Worm (Caenorhabditis elegans) whole organism, mixed stage, embryonic: ENCODE measurements around the gene txt-5.

Experiments used
- M03D4.4 ChIP-seq: sonication (generic microtip); optimal IDR thresholded peaks from 2 replicates; lab custom pipeline; 2017; ENCODE audit warnings: mild to moderate bottlenecking, missing genetic modification characterization, missing compliant biosample characterization
- bed-3 ChIP-seq: fragments of 200-800 bp; sonication (Bioruptor generic); optimal IDR thresholded peaks from 3 replicates; lab custom pipeline; 2018; ENCODE audit warnings: mild to moderate bottlenecking, missing genetic modification characterization, moderate library complexity, missing compliant biosample characterization
- ceh-39 ChIP-seq: fragments of 150-350 bp; optimal IDR thresholded peaks from 2 replicates; lab custom pipeline; 2014; ENCODE audit warnings: missing biosample characterization, missing genetic modification characterization
- ceh-43 ChIP-seq: fragments of 200-800 bp; sonication (Bioruptor generic); optimal IDR thresholded peaks from 2 replicates; lab custom pipeline; 2018; ENCODE audit warnings: mild to moderate bottlenecking, missing genetic modification characterization, moderate library complexity, missing compliant biosample characterization
- ceh-83 ChIP-seq: fragments of 200-800 bp; sonication (Bioruptor generic); optimal IDR thresholded peaks from 2 replicates; lab custom pipeline; 2018; ENCODE audit warnings: mild to moderate bottlenecking, missing genetic modification characterization, missing compliant biosample characterization
- ces-1 ChIP-seq: fragments of 150-350 bp; optimal IDR thresholded peaks from 2 replicates; lab custom pipeline; 2014; ENCODE audit warnings: missing biosample characterization, missing genetic modification reagents, missing genetic modification characterization
- cnd-1 ChIP-seq: fragments of 200-800 bp; sonication (Bioruptor generic); optimal IDR thresholded peaks from 2 replicates; lab custom pipeline; 2018; ENCODE audit warnings: mild to moderate bottlenecking, missing genetic modification characterization, missing compliant biosample characterization
- drap-1 ChIP-seq: fragments of 200-800 bp; sonication (Bioruptor generic); optimal IDR thresholded peaks from 3 replicates; lab custom pipeline; 2018; ENCODE audit warnings: mild to moderate bottlenecking, missing genetic modification characterization, missing compliant biosample characterization
- elt-1 ChIP-seq: sonication (generic microtip); optimal IDR thresholded peaks from 2 replicates; lab custom pipeline; 2017; ENCODE audit warnings: missing genetic modification characterization, mild to moderate bottlenecking, missing compliant biosample characterization, antibody characterized with exemption, moderate library complexity, borderline replicate concordance; ENCODE audit not compliant: insufficient read depth
- elt-3 ChIP-seq: fragments of 150-350 bp; optimal IDR thresholded peaks from 2 replicates; lab custom pipeline; 2014; ENCODE audit warnings: missing biosample characterization, missing genetic modification characterization
- ham-2 ChIP-seq: fragments of 200-800 bp; sonication (Bioruptor generic); optimal IDR thresholded peaks from 2 replicates; lab custom pipeline; 2018; ENCODE audit warnings: mild to moderate bottlenecking, missing genetic modification characterization, missing compliant biosample characterization
- hlh-1 ChIP-seq: fragments of 150-350 bp; optimal IDR thresholded peaks from 2 replicates; lab custom pipeline; 2014; ENCODE audit warnings: missing biosample characterization, missing genetic modification reagents, missing genetic modification characterization
- lin-13 ChIP-seq: fragments of 150-350 bp; optimal IDR thresholded peaks from 2 replicates; lab custom pipeline; 2014; ENCODE audit warnings: missing biosample characterization, missing genetic modification characterization
- lin-32 ChIP-seq: fragments of 200-800 bp; sonication (Bioruptor generic); optimal IDR thresholded peaks from 2 replicates; lab custom pipeline; 2018; ENCODE audit warnings: mild to moderate bottlenecking, missing genetic modification characterization, missing compliant biosample characterization
- lsy-2 ChIP-seq: fragments of 150-350 bp; optimal IDR thresholded peaks from 2 replicates; lab custom pipeline; 2014; ENCODE audit warnings: missing biosample characterization, missing genetic modification characterization
- mls-2 ChIP-seq: sonication (generic microtip); optimal IDR thresholded peaks from 2 replicates; lab custom pipeline; 2016; ENCODE audit warnings: mild to moderate bottlenecking, missing genetic modification characterization, moderate library complexity, missing compliant biosample characterization
- nhr-12 ChIP-seq: fragments of 150-350 bp; optimal IDR thresholded peaks from 2 replicates; lab custom pipeline; 2014; ENCODE audit warnings: missing biosample characterization, missing genetic modification characterization
- nhr-237 ChIP-seq: fragments of 150-350 bp; optimal IDR thresholded peaks from 2 replicates; lab custom pipeline; 2014; ENCODE audit warnings: missing biosample characterization, missing genetic modification characterization
- nhr-28 ChIP-seq: fragments of 150-350 bp; optimal IDR thresholded peaks from 2 replicates; lab custom pipeline; 2014; ENCODE audit warnings: missing biosample characterization, missing genetic modification characterization
- pha-4 ChIP-seq: fragments of 150-350 bp; optimal IDR thresholded peaks from 2 replicates; lab custom pipeline; 2018; ENCODE audit warnings: missing biosample characterization, missing genetic modification reagents, missing genetic modification characterization
- sem-2 ChIP-seq: fragments of 200-800 bp; sonication (Bioruptor generic); optimal IDR thresholded peaks from 2 replicates; lab custom pipeline; 2018; ENCODE audit warnings: mild to moderate bottlenecking, missing genetic modification characterization, missing compliant biosample characterization
- snpc-4 ChIP-seq: fragments of 150-350 bp; optimal IDR thresholded peaks from 2 replicates; lab custom pipeline; 2014; ENCODE audit warnings: missing biosample characterization, missing genetic modification characterization
- sptf-1 ChIP-seq: sonication (generic microtip); optimal IDR thresholded peaks from 2 replicates; lab custom pipeline; 2017; ENCODE audit warnings: mild to moderate bottlenecking, missing genetic modification characterization, moderate library complexity, missing compliant biosample characterization
- tbx-8 ChIP-seq: fragments of 200-800 bp; sonication (Bioruptor generic); optimal IDR thresholded peaks from 2 replicates; lab custom pipeline; 2018; ENCODE audit warnings: mild to moderate bottlenecking, missing genetic modification characterization, moderate library complexity, missing compliant biosample characterization
- unc-120 ChIP-seq: sonication (generic microtip); optimal IDR thresholded peaks from 2 replicates; lab custom pipeline; 2017; ENCODE audit warnings: missing genetic modification characterization, missing compliant biosample characterization; ENCODE audit not compliant: poor library complexity, severe bottlenecking
- unc-39 ChIP-seq: fragments of 150-350 bp; optimal IDR thresholded peaks from 2 replicates; lab custom pipeline; 2014; ENCODE audit warnings: missing biosample characterization, missing genetic modification characterization
- unc-62 ChIP-seq: fragments of 150-350 bp; optimal IDR thresholded peaks from 2 replicates; lab custom pipeline; 2014; ENCODE audit warnings: missing biosample characterization, missing genetic modification reagents, missing genetic modification characterization
- zip-8 ChIP-seq: fragments of 150-350 bp; optimal IDR thresholded peaks from 2 replicates; lab custom pipeline; 2014; ENCODE audit warnings: missing biosample characterization, missing genetic modification characterization
- ztf-11 ChIP-seq: fragments of 150-350 bp; optimal IDR thresholded peaks from 2 replicates; lab custom pipeline; 2014; ENCODE audit warnings: missing biosample characterization, missing genetic modification characterization

Gene txt-5

DNA sequence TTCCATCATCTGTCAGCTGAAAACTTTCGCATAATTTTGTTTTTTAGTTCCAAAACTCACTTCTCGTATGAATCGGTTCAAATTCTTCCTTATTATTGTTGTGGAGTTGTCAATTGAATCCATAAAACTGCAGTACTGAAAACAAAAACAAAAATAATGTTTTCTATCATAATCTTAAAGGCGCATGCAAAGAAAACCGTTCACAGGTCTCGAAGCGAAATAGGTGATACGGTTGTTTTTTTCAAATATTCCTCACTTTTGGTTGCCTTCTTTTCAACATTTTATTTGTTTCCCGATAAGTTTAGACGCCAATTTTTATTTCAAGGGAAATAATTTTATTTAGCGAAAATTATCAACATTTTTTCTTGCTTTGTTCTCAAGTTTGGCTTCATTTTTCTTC, 33.4 kb downstream of the txt-5 start:
- TF ChIP-seq nhr-237 (no peak), ztf-11 (tag; lab: Kevin White, UChicago) (no peak), sem-2 (GFP tag; lab: Kevin White, UChicago) (no peak), unc-120 (tag; lab: Kevin White, UChicago) (no peak), nhr-28 (tag; lab: Kevin White, UChicago) (no peak), elt-3 (tag; lab: Kevin White, UChicago) (no peak), ceh-83 (GFP tag; lab: Kevin White, UChicago) (no peak), cnd-1 (tag; lab: Kevin White, UChicago) (no peak), bed-3 (GFP tag; lab: Kevin White, UChicago) (no peak), lsy-2 (tag; lab: Kevin White, UChicago) (no peak)

DNA sequence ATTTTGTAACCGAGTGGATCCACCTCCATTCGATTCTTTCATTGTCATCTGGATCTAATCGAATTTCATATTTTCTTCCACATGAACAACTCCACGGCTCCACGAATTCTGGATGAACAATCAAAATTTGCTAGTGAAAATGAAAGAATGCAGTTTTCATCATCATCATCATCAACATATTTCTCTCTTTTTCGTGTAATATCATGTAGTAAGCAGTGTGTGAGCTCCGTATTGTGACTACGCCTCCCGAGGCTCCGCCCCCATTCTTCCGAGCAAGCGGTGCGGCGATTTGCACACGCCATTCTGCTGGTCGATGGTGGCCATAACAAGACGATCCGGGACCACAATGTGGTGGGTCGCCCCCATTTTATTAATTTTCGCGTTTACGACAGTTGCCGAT, 38.9 kb downstream of the txt-5 start, which contains the start of gene ZK742.7:
ZK742.7 (plus strand) TSS at position 301 of the 400 bp plus-strand sequence.
- TF ChIP-seq ceh-43 (GFP tag; lab: Kevin White, UChicago), result no peak
- no peak for TF ChIP-seq sem-2 (GFP tag; lab: Kevin White, UChicago)
- no peak for TF ChIP-seq pha-4
- TF ChIP-seq tbx-8 (GFP tag; lab: Kevin White, UChicago), result no peak
- no peak for TF ChIP-seq unc-39 (tag; lab: Kevin White, UChicago)
- TF ChIP-seq nhr-28 (tag; lab: Kevin White, UChicago), result no peak

DNA sequence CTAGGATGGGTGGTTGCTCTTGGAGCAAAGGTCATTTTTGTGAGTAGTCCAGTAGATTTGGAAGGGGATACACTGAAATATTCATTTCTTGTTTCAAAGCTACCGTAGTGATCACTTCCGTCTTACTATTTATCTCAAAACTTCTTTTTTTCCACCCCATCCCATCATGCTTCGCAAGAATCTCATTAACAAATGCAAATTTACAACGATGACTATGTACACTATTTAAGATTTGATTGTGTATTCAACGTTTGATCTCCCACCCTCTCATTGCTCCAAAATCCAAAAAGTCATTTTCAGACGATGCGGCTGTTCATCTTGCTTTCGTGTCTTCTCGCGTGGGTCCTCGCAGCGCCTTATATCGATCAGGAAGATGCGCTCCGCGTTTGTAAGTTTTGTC, 43.9 kb downstream of the txt-5 start, which contains the start of gene flp-21:
flp-21 (plus strand) TSS at position 301 of the 400 bp plus-strand sequence.
- no peak for TF ChIP-seq sptf-1 (tag; lab: Kevin White, UChicago)
- TF ChIP-seq ces-1 (GFP tag; lab: Kevin White, UChicago), result no peak
- no peak for TF ChIP-seq ceh-43 (GFP tag; lab: Kevin White, UChicago)
- TF ChIP-seq hlh-1, result no peak
- no peak for TF ChIP-seq nhr-12 (tag; lab: Kevin White, UChicago)
- TF ChIP-seq pha-4, result no peak
- no peak for TF ChIP-seq cnd-1 (tag; lab: Kevin White, UChicago)
- no peak for TF ChIP-seq nhr-28 (tag; lab: Kevin White, UChicago)
- no peak for TF ChIP-seq zip-8
- TF ChIP-seq mls-2 (tag; lab: Kevin White, UChicago), result no peak
- no peak for TF ChIP-seq ham-2
- TF ChIP-seq tbx-8 (GFP tag; lab: Kevin White, UChicago), result no peak

DNA sequence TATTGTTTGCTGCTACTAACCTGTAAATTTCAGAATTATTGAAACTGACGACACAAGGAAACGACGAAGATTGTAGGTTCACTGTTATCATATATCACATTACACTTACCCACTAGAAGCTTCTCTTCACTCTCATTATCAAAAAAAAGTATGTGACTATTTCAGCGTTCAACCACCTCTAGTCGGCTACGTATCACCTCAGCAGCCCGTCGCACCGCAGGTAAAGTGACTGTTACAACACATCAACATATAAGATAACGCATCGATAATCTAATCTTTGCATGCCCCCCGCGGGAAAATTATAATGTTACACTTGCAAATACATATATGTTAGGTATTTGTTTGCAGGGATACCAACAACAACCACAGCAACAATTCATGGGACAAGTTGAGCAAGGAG, 50.3 kb downstream of the txt-5 start:
- TF ChIP-seq nhr-12 (tag; lab: Kevin White, UChicago), result no peak
- no peak for TF ChIP-seq tbx-8 (GFP tag; lab: Kevin White, UChicago)
- no peak for TF ChIP-seq pha-4
- no peak for TF ChIP-seq elt-3 (tag; lab: Kevin White, UChicago)
- TF ChIP-seq lin-13 (tag; lab: Kevin White, UChicago), result no peak
- no peak for TF ChIP-seq bed-3 (GFP tag; lab: Kevin White, UChicago)
- no peak for TF ChIP-seq unc-39 (tag; lab: Kevin White, UChicago)
- no peak for TF ChIP-seq M03D4.4 (tag; lab: Kevin White, UChicago)
- no peak for TF ChIP-seq ceh-39 (tag; lab: Kevin White, UChicago)
- no peak for TF ChIP-seq snpc-4 (tag; lab: Kevin White, UChicago)
- no peak for TF ChIP-seq lin-32 (GFP tag; lab: Kevin White, UChicago)

DNA sequence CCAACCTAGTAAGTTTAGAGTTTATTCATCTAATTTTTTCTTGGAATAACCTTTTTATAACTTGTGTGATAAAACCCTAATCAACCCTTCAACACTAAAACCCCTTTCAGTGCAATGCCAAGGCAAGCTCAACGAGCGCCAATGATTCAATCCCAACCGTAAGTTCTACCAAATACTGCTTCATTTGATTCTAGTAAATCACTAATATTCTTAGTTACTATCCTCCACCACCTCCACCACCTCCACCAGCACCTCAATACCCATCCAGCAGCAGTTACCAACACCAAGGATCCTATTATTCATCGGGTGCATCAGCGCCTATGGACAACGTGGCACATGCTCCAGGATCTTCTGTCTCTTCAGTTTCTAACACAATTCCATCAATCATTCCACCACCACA, 51.0 kb downstream of the txt-5 start:
- no peak for TF ChIP-seq unc-62 (GFP tag; lab: Kevin White, UChicago)
- TF ChIP-seq nhr-12 (tag; lab: Kevin White, UChicago), result no peak
- TF ChIP-seq nhr-28 (tag; lab: Kevin White, UChicago), result no peak
- TF ChIP-seq elt-1 (tag; lab: Kevin White, UChicago), result no peak
- no peak for TF ChIP-seq drap-1 (GFP tag; lab: Kevin White, UChicago)
- no peak for TF ChIP-seq M03D4.4 (tag; lab: Kevin White, UChicago)
- no peak for TF ChIP-seq zip-8
- no peak for TF ChIP-seq ham-2
- TF ChIP-seq lin-13 (tag; lab: Kevin White, UChicago), result no peak
- no peak for TF ChIP-seq nhr-237
- TF ChIP-seq hlh-1, result no peak
